Fruit fly (Drosophila melanogaster): ENCODE measurements around the gene CG8028.

CG8028 gene

DNA sequence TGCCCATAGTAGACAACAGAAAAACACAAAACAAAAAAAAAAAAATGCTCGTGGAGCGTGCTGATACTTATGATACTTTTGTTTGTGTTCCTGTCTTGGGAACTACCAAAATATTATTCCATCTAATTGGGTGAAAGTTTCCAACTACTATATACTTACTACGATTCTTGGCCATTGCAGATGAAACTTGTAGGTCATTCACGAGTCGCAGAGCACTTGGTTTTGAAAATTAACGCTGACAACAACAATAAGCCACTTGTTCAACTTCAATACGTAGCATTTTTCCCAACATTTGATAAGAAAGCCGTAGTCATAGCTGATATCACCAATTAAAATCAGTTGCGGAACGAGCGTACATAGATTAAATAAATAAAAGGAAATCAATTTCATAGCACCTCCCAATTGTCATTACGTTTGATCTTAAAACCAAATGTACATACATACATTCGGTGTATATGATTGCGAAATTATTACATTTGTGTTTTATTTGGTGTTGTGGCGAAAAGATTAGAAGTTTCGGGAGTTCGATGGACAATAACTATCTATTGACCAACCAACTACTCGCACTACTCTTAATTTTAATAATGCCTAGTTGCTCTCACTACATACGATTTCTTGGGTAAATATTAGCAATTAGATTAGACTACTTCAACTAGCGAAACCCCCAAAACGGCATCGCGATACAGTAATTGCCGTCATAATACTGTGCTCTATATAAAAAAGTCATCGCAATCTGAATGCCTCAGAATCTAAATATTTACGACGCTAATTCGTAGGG, 44.6 kb upstream of the CG8028 start:
- TF ChIP-seq Gug (GFP tag; IDR thresholded peaks at IDR 0.05) (no peak), spab (GFP tag; optimal IDR thresholded peaks at IDR 0.05) (no peak), svp (GFP tag) (peak; percentile 78), fd85E (GFP tag; optimal IDR thresholded peaks at IDR 0.05) (no peak), CG3032 (tag; optimal IDR thresholded peaks at IDR 0.05) (no peak), Met (GFP tag; optimal IDR thresholded peaks at IDR 0.05) (no peak), Sox15 (GFP tag; optimal IDR thresholded peaks at IDR 0.05) (no peak), Hr38 (GFP tag; optimal IDR thresholded peaks at IDR 0.05) (no peak), CG8119 (GFP tag; IDR thresholded peaks at IDR 0.05) (no peak), CG11294 (GFP tag; IDR thresholded peaks at IDR 0.05) (no peak), CG10631 (GFP tag; optimal IDR thresholded peaks at IDR 0.05) (no peak), Sox14 (GFP tag; optimal IDR thresholded peaks at IDR 0.05) (no peak), CG11762 (GFP tag; optimal IDR thresholded peaks at IDR 0.05; ENCODE audit: insufficient read depth) (no peak), acj6 (GFP tag; optimal IDR thresholded peaks at IDR 0.05) (no peak), Eip78C (GFP tag) (no peak), fkh (GFP tag; optimal IDR thresholded peaks at IDR 0.05) (no peak), achi (GFP tag; optimal IDR thresholded peaks at IDR 0.05) (no peak), CG8319 (GFP tag; optimal IDR thresholded peaks at IDR 0.05) (no peak), eg (GFP tag; IDR thresholded peaks at IDR 0.05) (no peak), fd59A (GFP tag; optimal IDR thresholded peaks at IDR 0.05) (no peak), Hr39 (GFP tag; optimal IDR thresholded peaks at IDR 0.05) (peak; percentile 11), CG4318 (GFP tag; optimal IDR thresholded peaks at IDR 0.05) (no peak), Eip93F (GFP tag; optimal IDR thresholded peaks at IDR 0.05) (peak; percentile 57), salr (GFP tag; optimal IDR thresholded peaks at IDR 0.05) (no peak), pdm3 (GFP tag; optimal IDR thresholded peaks at IDR 0.05) (no peak), esn (GFP tag; optimal IDR thresholded peaks at IDR 0.05) (peak; percentile 0), CG32006 (GFP tag; optimal IDR thresholded peaks at IDR 0.05) (no peak), CG9139 (GFP tag; optimal IDR thresholded peaks at IDR 0.05) (no peak), Smox (GFP tag; optimal IDR thresholded peaks at IDR 0.05) (peak; percentile 0), dac (GFP tag; optimal IDR thresholded peaks at IDR 0.05) (no peak), lz (GFP tag; optimal IDR thresholded peaks at IDR 0.05) (no peak), Ets96B (tag; optimal IDR thresholded peaks at IDR 0.05) (no peak), OdsH (GFP tag; optimal IDR thresholded peaks at IDR 0.05) (no peak), dsx (GFP tag; optimal IDR thresholded peaks at IDR 0.05; ENCODE audit: poor library complexity, severe bottlenecking) (no peak), CG11902 (GFP tag; optimal IDR thresholded peaks at IDR 0.05) (no peak), CG6792 (GFP tag; optimal IDR thresholded peaks at IDR 0.05) (no peak), CG6276 (GFP tag; optimal IDR thresholded peaks at IDR 0.05) (no peak), vri (GFP tag; optimal IDR thresholded peaks at IDR 0.05) (no peak), CG15336 (GFP tag; IDR thresholded peaks at IDR 0.05) (no peak), cyc (GFP tag; optimal IDR thresholded peaks at IDR 0.05) (peak; percentile 2), net (GFP tag; optimal IDR thresholded peaks at IDR 0.05) (no peak)

DNA sequence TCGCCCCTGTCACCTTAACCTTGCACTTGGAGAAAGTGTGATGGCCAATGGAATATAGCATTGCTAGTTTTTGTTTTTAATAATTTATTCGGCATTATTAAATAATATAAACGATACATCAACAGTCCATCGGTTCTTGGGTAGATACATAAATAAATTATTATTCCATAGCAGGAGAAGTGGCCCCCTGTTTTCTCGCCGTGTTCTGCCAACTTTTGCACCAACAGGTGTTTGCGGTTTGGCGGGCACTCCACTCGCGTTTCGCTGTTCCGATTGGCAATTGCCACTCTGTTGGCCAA, 43.6 kb upstream of the CG8028 start:
- peak; percentile 94 for TF ChIP-seq Lpt (GFP tag; optimal IDR thresholded peaks at IDR 0.05)
- TF ChIP-seq Hr38 (GFP tag; optimal IDR thresholded peaks at IDR 0.05), result no peak
- TF ChIP-seq CG9139 (GFP tag; optimal IDR thresholded peaks at IDR 0.05), result peak; percentile 51
- peak; percentile 80 for TF ChIP-seq Eip93F (GFP tag; optimal IDR thresholded peaks at IDR 0.05)
- peak; percentile 78 for TF ChIP-seq CG6854 (GFP tag; optimal IDR thresholded peaks at IDR 0.05)
- peak; percentile 91 for TF ChIP-seq Sox102F (GFP tag; optimal IDR thresholded peaks at IDR 0.05)
- TF ChIP-seq Met (GFP tag; optimal IDR thresholded peaks at IDR 0.05), result peak; percentile 90
- TF ChIP-seq Hr39 (GFP tag; optimal IDR thresholded peaks at IDR 0.05), result peak; percentile 84
- TF ChIP-seq CG6808 (GFP tag; optimal IDR thresholded peaks at IDR 0.05), result peak; percentile 66
- TF ChIP-seq CG11294 (GFP tag; IDR thresholded peaks at IDR 0.05), result peak; percentile 89
- peak; percentile 78 for TF ChIP-seq CG8319 (GFP tag; optimal IDR thresholded peaks at IDR 0.05)
- TF ChIP-seq pdm3 (GFP tag; optimal IDR thresholded peaks at IDR 0.05), result peak; percentile 91
- peak; percentile 95 for TF ChIP-seq CG8119 (GFP tag; IDR thresholded peaks at IDR 0.05)
- peak; percentile 79 for TF ChIP-seq CG16779 (tag; optimal IDR thresholded peaks at IDR 0.05)
- peak; percentile 57 to 70 for TF ChIP-seq ss (GFP tag; optimal IDR thresholded peaks at IDR 0.05)
- peak; percentile 90 for TF ChIP-seq CG4318 (GFP tag; optimal IDR thresholded peaks at IDR 0.05)
- TF ChIP-seq Gug (GFP tag; IDR thresholded peaks at IDR 0.05), result peak; percentile 92
- peak; percentile 91 for TF ChIP-seq Sox14 (GFP tag; optimal IDR thresholded peaks at IDR 0.05)
- peak; percentile 87 for TF ChIP-seq CG8632 (GFP tag; optimal IDR thresholded peaks at IDR 0.05)
- peak; percentile 96 for TF ChIP-seq CG15336 (GFP tag; IDR thresholded peaks at IDR 0.05)
- peak; percentile 83 for TF ChIP-seq Ets96B (tag; optimal IDR thresholded peaks at IDR 0.05)
- peak; percentile 91 for TF ChIP-seq CG10631 (GFP tag; optimal IDR thresholded peaks at IDR 0.05)
- peak; percentile 80 for TF ChIP-seq vri (GFP tag; optimal IDR thresholded peaks at IDR 0.05)
- peak; percentile 88 for TF ChIP-seq dac (GFP tag; optimal IDR thresholded peaks at IDR 0.05)
- TF ChIP-seq CG6163 (GFP tag; IDR thresholded peaks at IDR 0.05), result peak; percentile 95
- TF ChIP-seq net (GFP tag; optimal IDR thresholded peaks at IDR 0.05), result peak; percentile 92

Data from whole organism, prepupa.